Worm (Caenorhabditis elegans) whole organism, late embryonic: Measurements from ENCODE around the gene T25D3.4.

Source experiments
- ama-1 ChIP-seq: fragments of 150-350 bp; optimal IDR thresholded peaks from 2 replicates; lab custom pipeline; 2014
- hlh-30 ChIP-seq: sonication (generic microtip); optimal IDR thresholded peaks from 2 replicates; lab custom pipeline; 2017; ENCODE audit warnings: antibody characterized with exemption, missing genetic modification characterization, missing compliant biosample characterization; ENCODE audit not compliant: insufficient read depth
- nfya-1 ChIP-seq: sonication (generic microtip); optimal IDR thresholded peaks from 2 replicates; lab custom pipeline; 2017; ENCODE audit warnings: missing genetic modification characterization, mild to moderate bottlenecking, missing compliant biosample characterization, antibody characterized with exemption, moderate library complexity
- nhr-11 ChIP-seq: fragments of 150-350 bp; optimal IDR thresholded peaks from 2 replicates; lab custom pipeline; 2014; ENCODE audit warnings: missing biosample characterization, missing genetic modification characterization
- pha-2 ChIP-seq: sonication (generic microtip); optimal IDR thresholded peaks from 2 replicates; lab custom pipeline; 2017; ENCODE audit warnings: mild to moderate bottlenecking, missing genetic modification characterization, missing compliant biosample characterization
- syd-9 ChIP-seq: sonication (generic microtip); optimal IDR thresholded peaks from 2 replicates; lab custom pipeline; 2016; ENCODE audit warnings: mild to moderate bottlenecking, missing genetic modification characterization, moderate library complexity, missing compliant biosample characterization

- no peak for TF ChIP-seq ama-1 (lab: Kevin White, UChicago)
- no peak for TF ChIP-seq hlh-30 (tag; lab: Kevin White, UChicago)
- no peak for TF ChIP-seq nfya-1 (tag; lab: Kevin White, UChicago)
- no peak for TF ChIP-seq syd-9
- TF ChIP-seq pha-2, result no peak
- TF ChIP-seq nhr-11 (tag; lab: Kevin White, UChicago), result no peak
Measured at ce11 chrII:176622-177021, 29.6 kb downstream of the T25D3.4 start.
